Worm (Caenorhabditis elegans) whole organism, L4/young adult: ENCODE results near the gene tag-278.

Experiments used
- W03F9.2 ChIP-seq: fragments of 150-350 bp; optimal IDR thresholded peaks from 2 replicates; lab custom pipeline; 2014; ENCODE audit warnings: missing biosample characterization, missing genetic modification characterization
- dao-5 ChIP-seq: sonication (generic microtip); optimal IDR thresholded peaks from 2 replicates; lab custom pipeline; 2016; ENCODE audit warnings: missing genotype, missing genetic modification characterization, moderate library complexity, missing compliant biosample characterization
- him-1 ChIP-seq: sonication (generic microtip); optimal IDR thresholded peaks from 2 replicates; lab custom pipeline; 2016; ENCODE audit warnings: missing genotype, missing genetic modification reagents, missing genetic modification characterization, missing compliant biosample characterization

Gene tag-278

ce11 chrX:3689155-3689719 is at the start of gene tag-278:
TSS of gene tag-278 (minus strand) at chrX:3689205.
- TF ChIP-seq W03F9.2 (tag; lab: Kevin White, UChicago) (no peak), dao-5 (tag; lab: Kevin White, UChicago) (no peak), him-1 (no peak)

ce11 chrX:3738617-3739016 is 49.6 kb upstream of the tag-278 start:
- TF ChIP-seq him-1 (no peak), W03F9.2 (tag; lab: Kevin White, UChicago) (no peak), dao-5 (tag; lab: Kevin White, UChicago) (no peak)

ce11 chrX:3733732-3734131 is 44.7 kb upstream of the tag-278 start, which contains the start of gene tag-18:
TSS of gene tag-18 (minus strand) at chrX:3734036.
- no peak for TF ChIP-seq W03F9.2 (tag; lab: Kevin White, UChicago)
- TF ChIP-seq dao-5 (tag; lab: Kevin White, UChicago): no peak
- no peak for TF ChIP-seq him-1

ce11 chrX:3733321-3733720 is 44.3 kb upstream of the tag-278 start:
- no peak for TF ChIP-seq W03F9.2 (tag; lab: Kevin White, UChicago)
- TF ChIP-seq him-1: no peak
- no peak for TF ChIP-seq dao-5 (tag; lab: Kevin White, UChicago)

ce11 chrX:3728970-3729369 is 40.0 kb upstream of the tag-278 start, which contains the start of gene aex-4:
TSS of gene aex-4 (plus strand) at chrX:3729281.
- no peak for TF ChIP-seq dao-5 (tag; lab: Kevin White, UChicago)
- TF ChIP-seq him-1: no peak
- no peak for TF ChIP-seq W03F9.2 (tag; lab: Kevin White, UChicago)

ce11 chrX:3727274-3727673 is 38.3 kb upstream of the tag-278 start, which contains the start of gene nlp-1:
TSS of gene nlp-1 (plus strand) at chrX:3727574.
- no peak for TF ChIP-seq him-1
- TF ChIP-seq W03F9.2 (tag; lab: Kevin White, UChicago): no peak
- TF ChIP-seq dao-5 (tag; lab: Kevin White, UChicago): no peak

ce11 chrX:3725437-3725836 is 36.4 kb upstream of the tag-278 start:
- TF ChIP-seq W03F9.2 (tag; lab: Kevin White, UChicago): no peak
- no peak for TF ChIP-seq dao-5 (tag; lab: Kevin White, UChicago)
- no peak for TF ChIP-seq him-1

- no peak for TF ChIP-seq him-1
- TF ChIP-seq dao-5 (tag; lab: Kevin White, UChicago): no peak
- no peak for TF ChIP-seq W03F9.2 (tag; lab: Kevin White, UChicago)
Observed at ce11 chrX:3715835-3716234, 26.8 kb upstream of the tag-278 start.

- TF ChIP-seq W03F9.2 (tag; lab: Kevin White, UChicago) (no peak), dao-5 (tag; lab: Kevin White, UChicago) (no peak), him-1 (no peak)
Observed at ce11 chrX:3714797-3715196, 25.8 kb upstream of the tag-278 start, which contains the start of gene C01C4.2. TSS of gene C01C4.2 (plus strand) at chrX:3715097.

- no peak for TF ChIP-seq W03F9.2 (tag; lab: Kevin White, UChicago)
- no peak for TF ChIP-seq dao-5 (tag; lab: Kevin White, UChicago)
- TF ChIP-seq him-1: no peak
Observed at ce11 chrX:3711581-3712101, 22.6 kb upstream of the tag-278 start.

- TF ChIP-seq him-1 (no peak), dao-5 (tag; lab: Kevin White, UChicago) (no peak), W03F9.2 (tag; lab: Kevin White, UChicago) (no peak)
Observed at ce11 chrX:3709747-3710146, 20.7 kb upstream of the tag-278 start.

- TF ChIP-seq him-1: no peak
- no peak for TF ChIP-seq W03F9.2 (tag; lab: Kevin White, UChicago)
- TF ChIP-seq dao-5 (tag; lab: Kevin White, UChicago): no peak
Observed at ce11 chrX:3706319-3706718, 17.3 kb upstream of the tag-278 start.

- TF ChIP-seq W03F9.2 (tag; lab: Kevin White, UChicago): no peak
- TF ChIP-seq him-1: no peak
- no peak for TF ChIP-seq dao-5 (tag; lab: Kevin White, UChicago)
Observed at ce11 chrX:3705319-3705718, 16.3 kb upstream of the tag-278 start.

ce11 chrX:3701861-3702260 is 12.9 kb upstream of the tag-278 start:
- TF ChIP-seq him-1: no peak
- TF ChIP-seq W03F9.2 (tag; lab: Kevin White, UChicago): no peak

- TF ChIP-seq dao-5 (tag; lab: Kevin White, UChicago) (peak; percentile 63), him-1 (peak; percentile 92), W03F9.2 (tag; lab: Kevin White, UChicago) (no peak)
Observed at ce11 chrX:3697623-3698022, 8.6 kb upstream of the tag-278 start.
